Fruit fly (Drosophila melanogaster) whole organism, embryonic: Measurements from ENCODE around the gene Nse1.

Source experiments
- CG10979 ChIP-seq: fragments of 200-800 bp; sonication (Bioruptor generic); optimal IDR thresholded peaks from 2 replicates; lab custom pipeline; 2018; ENCODE audit warnings: missing biosample characterization, mild to moderate bottlenecking, missing genetic modification characterization, moderate library complexity
- CG11398 ChIP-seq: fragments of 200-800 bp; sonication (Bioruptor generic); optimal IDR thresholded peaks from 2 replicates; lab custom pipeline; 2016; ENCODE audit warnings: missing biosample characterization, missing genetic modification characterization
- CG30403 ChIP-seq: fragments of 200-800 bp; sonication (Bioruptor generic); optimal IDR thresholded peaks from 3 replicates; lab custom pipeline; 2016; ENCODE audit warnings: missing biosample characterization, missing genetic modification characterization
- CG4360 ChIP-seq: fragments of 200-800 bp; sonication (Bioruptor generic); IDR thresholded peaks from 2 replicates; pipeline ENCODE4 v1.3.6; 2022; ENCODE audit warnings: missing biosample characterization, missing genetic modification characterization
- CG7839 ChIP-seq: fragments of 200-800 bp; sonication (Bioruptor generic); optimal IDR thresholded peaks from 3 replicates; lab custom pipeline; 2018; ENCODE audit warnings: missing biosample characterization, mild to moderate bottlenecking, missing genetic modification characterization, moderate library complexity
- YL-1 ChIP-seq: fragments of 200-800 bp; sonication (Bioruptor generic); optimal IDR thresholded peaks from 3 replicates; lab custom pipeline; 2017; ENCODE audit warnings: missing biosample characterization, mild to moderate bottlenecking, missing genetic modification characterization
- az2 ChIP-seq: fragments of 200-800 bp; sonication (Bioruptor generic); optimal IDR thresholded peaks from 3 replicates; lab custom pipeline; 2016; ENCODE audit warnings: missing biosample characterization, missing genetic modification characterization
- sim ChIP-seq: fragments of 200-800 bp; sonication (Bioruptor generic); IDR thresholded peaks from 2 replicates; pipeline ENCODE4 v1.3.6; 2022; ENCODE audit warnings: missing biosample characterization, missing genetic modification characterization
- wdn ChIP-seq: fragments of 200-800 bp; sonication (Bioruptor generic); IDR thresholded peaks from 2 replicates; pipeline ENCODE4 v1.3.6; 2022; ENCODE audit warnings: missing biosample characterization, missing genetic modification characterization

DNA sequence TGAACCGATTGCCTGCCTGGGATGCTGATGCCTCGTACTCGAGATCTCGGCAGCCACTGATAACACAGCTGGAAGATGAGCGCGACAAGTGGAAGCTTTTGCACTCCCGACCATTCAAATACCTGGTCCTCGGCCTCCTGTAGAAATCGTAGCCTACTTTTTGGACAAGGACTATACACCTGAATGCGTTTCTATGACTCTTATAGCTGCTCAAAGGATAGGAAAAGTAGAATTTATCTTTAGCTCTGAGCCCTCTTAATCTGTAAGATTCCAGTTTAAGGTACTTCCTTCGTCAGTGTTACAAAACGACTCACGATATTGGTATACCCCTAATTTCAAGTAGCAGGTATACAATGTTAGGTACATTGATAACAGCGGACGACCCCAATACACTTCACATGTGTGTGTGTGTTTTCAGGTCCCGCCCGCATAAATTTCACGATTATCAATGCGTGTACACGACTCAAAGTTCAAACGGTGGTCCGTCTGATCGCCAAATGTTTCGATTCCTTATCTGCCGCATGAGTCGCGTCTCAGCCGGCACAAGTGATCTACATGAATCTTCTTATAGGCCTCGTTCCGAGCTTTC, 38.9 kb upstream of the Nse1 start, which contains the start of gene AkhR:
- TF ChIP-seq wdn (GFP tag; lab: Robert Waterston, UW): no peak
- no peak for TF ChIP-seq YL-1 (GFP tag; lab: Kevin White, UChicago)
- no peak for TF ChIP-seq sim
- no peak for TF ChIP-seq CG10979 (tag; lab: Kevin White, UChicago)
- no peak for TF ChIP-seq CG7839
- TF ChIP-seq CG30403 (GFP tag; lab: Kevin White, UChicago): no peak
- no peak for TF ChIP-seq CG11398
- TF ChIP-seq CG4360: no peak
- TF ChIP-seq az2: no peak
